Fruit fly (Drosophila melanogaster) whole organism, wandering third instar larva: Measurements from ENCODE around the gene CG7611.
A peak's percentile ranks its signal among the peaks of the same experiment; 100 is the strongest.

Experiments
- Abd-B ChIP-seq: fragments of >200 bp; optimal IDR thresholded peaks from 2 replicates; lab custom pipeline; 2017; ENCODE audit warnings: missing biosample characterization, missing genetic modification characterization
- CG32264 ChIP-seq: fragments of 200-800 bp; sonication (Bioruptor generic); optimal IDR thresholded peaks from 2 replicates; lab custom pipeline; 2016; ENCODE audit warnings: missing biosample characterization, missing genetic modification characterization
- CG9705 ChIP-seq: fragments of 200-800 bp; sonication (Bioruptor generic); optimal IDR thresholded peaks from 2 replicates; lab custom pipeline; 2018; ENCODE audit warnings: missing biosample characterization, mild to moderate bottlenecking, missing genetic modification characterization
- CrebA ChIP-seq: fragments of 200-800 bp; sonication (Bioruptor generic); optimal IDR thresholded peaks from 2 replicates; lab custom pipeline; 2016; ENCODE audit warnings: missing biosample characterization, mild to moderate bottlenecking, missing genetic modification characterization, borderline replicate concordance
- Dfd ChIP-seq: fragments of >200 bp; optimal IDR thresholded peaks from 2 replicates; lab custom pipeline; 2017; ENCODE audit warnings: missing biosample characterization, missing genetic modification characterization
- Dif ChIP-seq: fragments of 200-275, 200-300 bp; sonication (Bioruptor generic); optimal IDR thresholded peaks from 2 replicates; lab custom pipeline; 2018; ENCODE audit warnings: missing biosample characterization, missing genetic modification characterization; ENCODE audit not compliant: partially characterized antibody
- GATAd ChIP-seq: sonication (Bioruptor generic); optimal IDR thresholded peaks from 2 replicates; lab custom pipeline; 2016; ENCODE audit warnings: missing biosample characterization, missing genetic modification characterization
- HLH106 ChIP-seq: fragments of 200-800 bp; optimal IDR thresholded peaks from 3 replicates; lab custom pipeline; 2019; ENCODE audit warnings: missing biosample characterization, mild to moderate bottlenecking, missing genetic modification characterization, moderate library complexity
- Hnf4 ChIP-seq: fragments of 200-800 bp; sonication (Bioruptor generic); optimal IDR thresholded peaks from 2 replicates; lab custom pipeline; 2016; ENCODE audit warnings: missing biosample characterization, mild to moderate bottlenecking, missing genetic modification characterization
- Hr78 ChIP-seq: fragments of >200 bp; optimal IDR thresholded peaks from 2 replicates; lab custom pipeline; 2017; ENCODE audit warnings: missing biosample characterization, missing genetic modification characterization
- Hr83 ChIP-seq: fragments of 200-300 bp; sonication (Bioruptor generic); optimal IDR thresholded peaks from 2 replicates; lab custom pipeline; 2016; ENCODE audit warnings: missing biosample characterization, mild to moderate bottlenecking, missing genetic modification characterization, moderate library complexity; ENCODE audit not compliant: poor library complexity, severe bottlenecking
- Jra ChIP-seq: sonication (Bioruptor generic); optimal IDR thresholded peaks from 2 replicates; lab custom pipeline; 2016; ENCODE audit warnings: missing biosample characterization, missing genetic modification characterization
- Myc ChIP-seq: fragments of >200 bp; optimal IDR thresholded peaks from 2 replicates; lab custom pipeline; 2017
- N ChIP-seq: fragments of >200 bp; optimal IDR thresholded peaks from 2 replicates; lab custom pipeline; 2018; ENCODE audit warnings: missing biosample characterization, missing external identifiers, missing genetic modification characterization
- OdsH ChIP-seq: fragments of 200-800 bp; sonication (Bioruptor generic); optimal IDR thresholded peaks from 2 replicates; lab custom pipeline; 2016; ENCODE audit warnings: missing biosample characterization, mild to moderate bottlenecking, missing genetic modification characterization
- Sp1 ChIP-seq: fragments of 200-800 bp; sonication (Bioruptor generic); optimal IDR thresholded peaks from 3 replicates; lab custom pipeline; 2019; ENCODE audit warnings: missing biosample characterization, mild to moderate bottlenecking, missing genetic modification characterization, moderate library complexity
- Vsx2 ChIP-seq: fragments of 200-300, 225-300 bp; sonication (Bioruptor generic); optimal IDR thresholded peaks from 2 replicates; lab custom pipeline; 2018; ENCODE audit warnings: missing biosample characterization, missing genetic modification characterization; ENCODE audit not compliant: partially characterized antibody
- br ChIP-seq: fragments of 200-800 bp; sonication (Bioruptor generic); optimal IDR thresholded peaks from 2 replicates; lab custom pipeline; 2016; ENCODE audit warnings: missing biosample characterization, missing genetic modification characterization
- brk ChIP-seq: fragments of 200-800 bp; sonication (Bioruptor generic); optimal IDR thresholded peaks from 2 replicates; lab custom pipeline; 2016; ENCODE audit warnings: missing biosample characterization, mild to moderate bottlenecking, missing genetic modification characterization
- dl ChIP-seq, 2 experiments: fragments of 175-275, 200-275 bp in 1 of 2; fragments of 200-275 bp in 1 of 2; sonication (Bioruptor generic); optimal IDR thresholded peaks; lab custom pipeline; 2018; ENCODE audit warnings: mild to moderate bottlenecking in 2 of 2, missing biosample characterization in 2 of 2, missing genetic modification characterization in 2 of 2, moderate library complexity in 2 of 2; ENCODE audit not compliant: partially characterized antibody in 2 of 2, insufficient read depth in 1 of 2
- dmrt93B ChIP-seq: fragments of 200-800 bp; sonication (Bioruptor generic); optimal IDR thresholded peaks from 2 replicates; lab custom pipeline; 2018; ENCODE audit warnings: missing biosample characterization, mild to moderate bottlenecking, missing genetic modification characterization
- dsf ChIP-seq: sonication (Bioruptor generic); optimal IDR thresholded peaks from 2 replicates; lab custom pipeline; 2016; ENCODE audit warnings: missing biosample characterization, missing genetic modification characterization, borderline replicate concordance
- ey ChIP-seq: fragments of 200-800 bp; sonication (Bioruptor generic); optimal IDR thresholded peaks from 2 replicates; lab custom pipeline; 2016; ENCODE audit warnings: missing biosample characterization, missing genetic modification characterization
- foxo ChIP-seq, 2 experiments: fragments of 200-800 bp; sonication (Bioruptor generic); optimal IDR thresholded peaks; 2 replicates in 1 of 2; 3 replicates in 1 of 2; lab custom pipeline; 2016 to 2017; ENCODE audit warnings: missing biosample characterization in 2 of 2, missing genetic modification characterization in 2 of 2
- fru ChIP-seq: fragments of 200-800 bp; sonication (Bioruptor generic); optimal IDR thresholded peaks from 3 replicates; lab custom pipeline; 2016; ENCODE audit warnings: missing biosample characterization, mild to moderate bottlenecking, missing genetic modification characterization
- h ChIP-seq: fragments of 200-800 bp; sonication (Bioruptor generic); optimal IDR thresholded peaks from 3 replicates; lab custom pipeline; 2016; ENCODE audit warnings: missing biosample characterization, mild to moderate bottlenecking, missing genetic modification characterization
- jim ChIP-seq: fragments of 175-275, 200-325 bp; sonication (Bioruptor generic); optimal IDR thresholded peaks from 2 replicates; lab custom pipeline; 2016; ENCODE audit warnings: missing biosample characterization, mild to moderate bottlenecking, missing genetic modification characterization
- pan ChIP-seq: fragments of >200 bp; optimal IDR thresholded peaks from 2 replicates; lab custom pipeline; 2017
- psq ChIP-seq: fragments of 200-800 bp; sonication (Bioruptor generic); optimal IDR thresholded peaks from 3 replicates; lab custom pipeline; 2017; ENCODE audit warnings: missing biosample characterization, mild to moderate bottlenecking, missing genetic modification characterization, moderate library complexity
- rgr ChIP-seq: fragments of 200-800 bp; sonication (Bioruptor generic); optimal IDR thresholded peaks from 3 replicates; lab custom pipeline; 2016; ENCODE audit warnings: missing biosample characterization, mild to moderate bottlenecking, missing genetic modification characterization
- sv ChIP-seq: fragments of 200-800 bp; sonication (Bioruptor generic); optimal IDR thresholded peaks from 3 replicates; lab custom pipeline; 2016; ENCODE audit warnings: missing biosample characterization, missing genetic modification characterization
- tai ChIP-seq: sonication (Bioruptor generic); optimal IDR thresholded peaks from 2 replicates; lab custom pipeline; 2016; ENCODE audit warnings: missing biosample characterization, missing genetic modification characterization
- usp ChIP-seq: fragments of >200 bp; optimal IDR thresholded peaks from 2 replicates; lab custom pipeline; 2017; ENCODE audit warnings: missing biosample characterization, missing genetic modification characterization
- woc ChIP-seq: sonication (Bioruptor generic); optimal IDR thresholded peaks from 2 replicates; lab custom pipeline; 2016; ENCODE audit warnings: missing biosample characterization, mild to moderate bottlenecking, missing genetic modification characterization

Gene CG7611

dm6 chr3L:21558176-21558871, 35.3 kb downstream of the CG7611 start, which contains the start of gene CG7173:
Gene CG7173, minus strand, starts transcription at chr3L:21558226.
- TF ChIP-seq fru (GFP tag; lab: Kevin White, UChicago) (no peak), woc (GFP tag; lab: Kevin White, UChicago) (no peak), tai (no peak), dmrt93B (GFP tag; lab: Kevin White, UChicago) (no peak), dsf (no peak), h (GFP tag; lab: Kevin White, UChicago) (no peak), Hr78 (GFP tag; lab: Kevin White, UChicago) (no peak), Dfd (GFP tag; lab: Kevin White, UChicago) (no peak), GATAd (GFP tag; lab: Kevin White, UChicago) (no peak), CG32264 (GFP tag; lab: Kevin White, UChicago) (no peak), Jra (GFP tag; lab: Kevin White, UChicago) (no peak), jim (GFP tag; lab: Kevin White, UChicago) (no peak), HLH106 (tag; lab: Kevin White, UChicago) (no peak)

dm6 chr3L:21562081-21562480, 39.1 kb downstream of the CG7611 start, which contains the start of gene CapaR:
Gene CapaR, minus strand, starts transcription at chr3L:21562181.
- no peak for TF ChIP-seq CG9705 (GFP tag; lab: Kevin White, UChicago)
- no peak for TF ChIP-seq Dif (GFP tag; lab: Kevin White, UChicago)
- TF ChIP-seq fru (GFP tag; lab: Kevin White, UChicago): no peak
- TF ChIP-seq psq: no peak
- TF ChIP-seq pan: no peak
- no peak for TF ChIP-seq Hr83 (GFP tag; lab: Kevin White, UChicago)
- no peak for TF ChIP-seq woc (GFP tag; lab: Kevin White, UChicago)
- no peak for TF ChIP-seq CrebA (GFP tag; lab: Kevin White, UChicago)
- TF ChIP-seq jim (GFP tag; lab: Kevin White, UChicago): no peak
- TF ChIP-seq dsf: no peak
- TF ChIP-seq ey: no peak
- TF ChIP-seq Abd-B (GFP tag; lab: Kevin White, UChicago): no peak

- TF ChIP-seq Vsx2 (no peak), h (GFP tag; lab: Kevin White, UChicago) (no peak), usp (GFP tag; lab: Kevin White, UChicago) (no peak), dl (GFP tag; optimal IDR thresholded peaks at IDR 0.05; lab: Kevin White, UChicago; ENCODE audit: insufficient read depth in 1 of 2, partially characterized antibody in 2 of 2) (no peak), Dif (GFP tag; lab: Kevin White, UChicago) (no peak), Sp1 (GFP tag; lab: Kevin White, UChicago) (no peak)
Observed at dm6 chr3L:21565126-21565525, 42.1 kb downstream of the CG7611 start, which contains the start of gene CG7634. Gene CG7634, plus strand, starts transcription at chr3L:21565426.

dm6 chr3L:21568254-21568653, 45.3 kb downstream of the CG7611 start:
- TF ChIP-seq Vsx2 (no peak), Hnf4 (GFP tag; lab: Kevin White, UChicago) (no peak), foxo (GFP tag; optimal IDR thresholded peaks at IDR 0.05; lab: Kevin White, UChicago) (no peak), Abd-B (GFP tag; lab: Kevin White, UChicago) (no peak), N (GFP tag; lab: Kevin White, UChicago) (no peak), ey (no peak), CrebA (GFP tag; lab: Kevin White, UChicago) (no peak), CG9705 (GFP tag; lab: Kevin White, UChicago) (no peak), brk (no peak), Dif (GFP tag; lab: Kevin White, UChicago) (no peak)

dm6 chr3L:21568848-21569372, 45.9 kb downstream of the CG7611 start, which contains the start of the genes CRIF and SMC5:
Gene CRIF, minus strand, starts transcription at chr3L:21568898.
Gene SMC5, plus strand, starts transcription at chr3L:21569176.
- TF ChIP-seq sv (GFP tag; lab: Kevin White, UChicago) (peak; percentile 60), fru (GFP tag; lab: Kevin White, UChicago) (no peak), dmrt93B (GFP tag; lab: Kevin White, UChicago) (no peak), dl (GFP tag; optimal IDR thresholded peaks at IDR 0.05; lab: Kevin White, UChicago; ENCODE audit: insufficient read depth in 1 of 2, partially characterized antibody in 2 of 2) (peak; percentile 18 to 62), HLH106 (tag; lab: Kevin White, UChicago) (peak; percentile 59), Hr83 (GFP tag; lab: Kevin White, UChicago) (no peak), woc (GFP tag; lab: Kevin White, UChicago) (peak; percentile 86), CG9705 (GFP tag; lab: Kevin White, UChicago) (peak; percentile 56), h (GFP tag; lab: Kevin White, UChicago) (no peak), Abd-B (GFP tag; lab: Kevin White, UChicago) (no peak), GATAd (GFP tag; lab: Kevin White, UChicago) (no peak), Vsx2 (peak; percentile 95), ey (peak; percentile 47), br (GFP tag; lab: Kevin White, UChicago) (no peak), OdsH (GFP tag; lab: Kevin White, UChicago) (peak; percentile 45), Dif (GFP tag; lab: Kevin White, UChicago) (peak; percentile 86), foxo (GFP tag; optimal IDR thresholded peaks at IDR 0.05; lab: Kevin White, UChicago) (no peak), Hr78 (GFP tag; lab: Kevin White, UChicago) (no peak), CG32264 (GFP tag; lab: Kevin White, UChicago) (no peak), tai (peak; percentile 83), psq (peak; percentile 40), Hnf4 (GFP tag; lab: Kevin White, UChicago) (peak; percentile 64), N (GFP tag; lab: Kevin White, UChicago) (no peak), rgr (no peak), Dfd (GFP tag; lab: Kevin White, UChicago) (no peak), CrebA (GFP tag; lab: Kevin White, UChicago) (no peak), Jra (GFP tag; lab: Kevin White, UChicago) (peak; percentile 34), Myc (lab: Kevin White, UChicago) (peak; percentile 91)
- TF ChIP-seq, all 38 proteins: peak for 14
